Worm (Caenorhabditis elegans): Measurements from ENCODE around the gene F49F1.18.

ce11 chrIV:4140265-4140664 is at the start of gene F49F1.18:
- TF ChIP-seq klf-2 (GFP tag; conservative IDR thresholded peaks at IDR 0.05) (no peak), T22C8.4 (GFP tag; IDR thresholded peaks at IDR 0.05) (no peak), ztf-29 (GFP tag; IDR thresholded peaks at IDR 0.05) (no peak), flt-1 (GFP tag; IDR thresholded peaks at IDR 0.05) (no peak), med-1 (GFP tag; optimal IDR thresholded peaks at IDR 0.05; ENCODE audit: insufficient read depth) (no peak), ztf-23 (GFP tag; IDR thresholded peaks at IDR 0.05) (no peak), tab-1 (GFP tag; IDR thresholded peaks at IDR 0.05) (no peak), cog-1 (tag; optimal IDR thresholded peaks at IDR 0.05) (no peak)

All from whole organism, midembryonic.